Worm (Caenorhabditis elegans): ENCODE data around the gene Y5H2A.4.
A peak's percentile ranks its signal among the peaks of the same experiment; 100 is the strongest.
"Not testable (repeated sequence)": the region's sequence is repeated elsewhere in the genome, so short reads cannot be mapped to it uniquely, and the experiment has no call there.

The Y5H2A.4 gene

ce11 chrV:2274253-2274892, at the start of gene Y5H2A.4, which contains the start of gene abu-4:
Gene Y5H2A.4, minus strand, starts transcription at chrV:2274353.
Gene abu-4, plus strand, starts transcription at chrV:2274842.
- TF ChIP-seq nhr-12 (tag; optimal IDR thresholded peaks at IDR 0.05) (no peak), nhr-23 (tag; optimal IDR thresholded peaks at IDR 0.05) (no peak), fkh-2 (tag; optimal IDR thresholded peaks at IDR 0.05) (no peak), egl-5 (tag; optimal IDR thresholded peaks at IDR 0.05) (no peak), fkh-10 (GFP tag; optimal IDR thresholded peaks at IDR 0.05) (no peak), ceh-16 (tag; optimal IDR thresholded peaks at IDR 0.05) (no peak), zag-1 (tag; optimal IDR thresholded peaks at IDR 0.05) (no peak), nhr-25 (tag; optimal IDR thresholded peaks at IDR 0.05) (no peak), unc-62 (GFP tag; optimal IDR thresholded peaks at IDR 0.05) (no peak), mml-1 (tag; optimal IDR thresholded peaks at IDR 0.05) (no peak), ama-1 (optimal IDR thresholded peaks at IDR 0.05) (no peak)

- not testable (repeated sequence) for TF ChIP-seq ceh-9, nhr-25, snpc-4 (tag; optimal IDR thresholded peaks at IDR 0.05)
These were observed 48.3 kb upstream of the Y5H2A.4 start, which contains the start of gene pud-1.2 for ce11 chrV:2322466-2322865. Gene pud-1.2, minus strand, starts transcription at chrV:2322566.

ce11 chrV:2321001-2321400, 46.8 kb upstream of the Y5H2A.4 start, which contains the start of gene Y19D10B.6:
Gene Y19D10B.6, minus strand, starts transcription at chrV:2321101.
- TF ChIP-seq jun-1, ztf-4, nhr-11 (tag; optimal IDR thresholded peaks at IDR 0.05): not testable (repeated sequence)

ce11 chrV:2308246-2308645, 34.1 kb upstream of the Y5H2A.4 start:
- peak; percentile 46 for TF ChIP-seq jun-1 (tag; optimal IDR thresholded peaks at IDR 0.05)
- peak; percentile 99 for TF ChIP-seq elt-2 (tag; optimal IDR thresholded peaks at IDR 0.05)
- no peak for TF ChIP-seq nhr-43 (tag; optimal IDR thresholded peaks at IDR 0.05; ENCODE audit: poor library complexity, severe bottlenecking)
- TF ChIP-seq unc-39 (tag; optimal IDR thresholded peaks at IDR 0.05) = no peak
- peak; percentile 44 for TF ChIP-seq pqm-1 (tag; optimal IDR thresholded peaks at IDR 0.05)

ce11 chrV:2306383-2306782, 32.2 kb upstream of the Y5H2A.4 start:
- TF ChIP-seq sea-2 (GFP tag; optimal IDR thresholded peaks at IDR 0.05) = no peak
- no peak for TF ChIP-seq mdl-1 (tag; optimal IDR thresholded peaks at IDR 0.05)
- no peak for TF ChIP-seq zag-1 (tag; optimal IDR thresholded peaks at IDR 0.05)
- no peak for TF ChIP-seq nhr-11 (tag; optimal IDR thresholded peaks at IDR 0.05)
- no peak for TF ChIP-seq R02D3.7 (tag; optimal IDR thresholded peaks at IDR 0.05)
- no peak for TF ChIP-seq snpc-4 (tag; optimal IDR thresholded peaks at IDR 0.05)
- no peak for TF ChIP-seq tbx-2 (tag; optimal IDR thresholded peaks at IDR 0.05)
- TF ChIP-seq nhr-67 (tag; optimal IDR thresholded peaks at IDR 0.05) = no peak
- no peak for TF ChIP-seq ama-1 (optimal IDR thresholded peaks at IDR 0.05)
- no peak for TF ChIP-seq fos-1 (tag; optimal IDR thresholded peaks at IDR 0.05)
- TF ChIP-seq lin-15B (tag; optimal IDR thresholded peaks at IDR 0.05) = no peak
- TF ChIP-seq fkh-2 (tag; optimal IDR thresholded peaks at IDR 0.05) = no peak
- no peak for TF ChIP-seq nhr-77 (tag; optimal IDR thresholded peaks at IDR 0.05)
- no peak for TF ChIP-seq nhr-28 (tag; optimal IDR thresholded peaks at IDR 0.05)

- TF ChIP-seq R02D3.7 (tag; optimal IDR thresholded peaks at IDR 0.05) (no peak), unc-39 (tag; optimal IDR thresholded peaks at IDR 0.05) (no peak), unc-62 (GFP tag; optimal IDR thresholded peaks at IDR 0.05) (no peak), nhr-28 (tag; optimal IDR thresholded peaks at IDR 0.05) (no peak), daf-12 (tag; optimal IDR thresholded peaks at IDR 0.05) (no peak)
These were observed 29.6 kb upstream of the Y5H2A.4 start, which contains the start of gene irld-15 for ce11 chrV:2303775-2304174. Gene irld-15, minus strand, starts transcription at chrV:2303875.

- no peak for TF ChIP-seq mdl-1 (tag; optimal IDR thresholded peaks at IDR 0.05)
These were observed 26.8 kb upstream of the Y5H2A.4 start, which contains the start of gene Y19D10B.8 for ce11 chrV:2300905-2301304. Gene Y19D10B.8, minus strand, starts transcription at chrV:2301005.
